Worm (Caenorhabditis elegans): ENCODE data around the gene H40L08.2.

The H40L08.2 gene

ce11 chrX:15027566-15027965 is 50.0 kb downstream of the H40L08.2 start:
- peak; percentile 31 for TF ChIP-seq lin-14 (GFP tag; optimal IDR thresholded peaks at IDR 0.05)
- TF ChIP-seq nhr-19 (GFP tag; conservative IDR thresholded peaks at IDR 0.05) = no peak

Data from whole organism, L1 larva.